Fruit fly (Drosophila melanogaster): ENCODE measurements around the gene CG34028.

CG34028 gene

dm6 chrX:9551179-9551578 is 39.9 kb downstream of the CG34028 start:
- TF ChIP-seq Sin3A (optimal IDR thresholded peaks at IDR 0.05) = no peak
- no peak for TF ChIP-seq Myc (optimal IDR thresholded peaks at IDR 0.05)
- TF ChIP-seq psq (optimal IDR thresholded peaks at IDR 0.05) = no peak
- TF ChIP-seq h (optimal IDR thresholded peaks at IDR 0.05) = no peak
- TF ChIP-seq ttk (optimal IDR thresholded peaks at IDR 0.05) = no peak
- TF ChIP-seq insv (optimal IDR thresholded peaks at IDR 0.05) = no peak

- TF ChIP-seq Sin3A (optimal IDR thresholded peaks at IDR 0.05) = no peak
- TF ChIP-seq h (optimal IDR thresholded peaks at IDR 0.05) = no peak
- TF ChIP-seq insv (optimal IDR thresholded peaks at IDR 0.05) = no peak
- no peak for TF ChIP-seq ttk (optimal IDR thresholded peaks at IDR 0.05)
- TF ChIP-seq psq (optimal IDR thresholded peaks at IDR 0.05) = no peak
- no peak for TF ChIP-seq Myc (optimal IDR thresholded peaks at IDR 0.05)
Observed at dm6 chrX:9553545-9554320, 42.4 kb downstream of the CG34028 start.

dm6 chrX:9554346-9554808 is 43.1 kb downstream of the CG34028 start, which contains the start of gene RpS28b:
TSS of gene RpS28b (plus strand) at chrX:9554623.
- no peak for TF ChIP-seq Sin3A (optimal IDR thresholded peaks at IDR 0.05)

- TF ChIP-seq h (optimal IDR thresholded peaks at IDR 0.05) (no peak), Myc (optimal IDR thresholded peaks at IDR 0.05) (no peak), ttk (optimal IDR thresholded peaks at IDR 0.05) (no peak), psq (optimal IDR thresholded peaks at IDR 0.05) (no peak)
Observed at dm6 chrX:9556397-9556796, 45.1 kb downstream of the CG34028 start, which contains the start of gene CG15317. TSS of gene CG15317 (minus strand) at chrX:9556544.
